Worm (Caenorhabditis elegans): Measurements from ENCODE around the gene sre-27.

sre-27 gene

ce11 chrII:12378793-12379192 lies 38.6 kb downstream of the sre-27 start:
- TF ChIP-seq ref-1 (GFP tag; conservative IDR thresholded peaks at IDR 0.05) (no peak), T22C8.4 (GFP tag; IDR thresholded peaks at IDR 0.05) (no peak), ztf-29 (GFP tag; IDR thresholded peaks at IDR 0.05) (no peak), tab-1 (GFP tag; IDR thresholded peaks at IDR 0.05) (no peak), cog-1 (tag; optimal IDR thresholded peaks at IDR 0.05) (no peak), ztf-23 (GFP tag; IDR thresholded peaks at IDR 0.05) (no peak), flt-1 (GFP tag; IDR thresholded peaks at IDR 0.05) (no peak), med-1 (GFP tag; optimal IDR thresholded peaks at IDR 0.05; ENCODE audit: insufficient read depth) (no peak), klf-2 (GFP tag; conservative IDR thresholded peaks at IDR 0.05) (no peak)

ce11 chrII:12373921-12374320 lies 43.5 kb downstream of the sre-27 start:
- no peak for TF ChIP-seq med-1 (GFP tag; optimal IDR thresholded peaks at IDR 0.05; ENCODE audit: insufficient read depth)
- TF ChIP-seq ztf-29 (GFP tag; IDR thresholded peaks at IDR 0.05): no peak
- no peak for TF ChIP-seq T22C8.4 (GFP tag; IDR thresholded peaks at IDR 0.05)
- no peak for TF ChIP-seq tab-1 (GFP tag; IDR thresholded peaks at IDR 0.05)
- no peak for TF ChIP-seq flt-1 (GFP tag; IDR thresholded peaks at IDR 0.05)
- no peak for TF ChIP-seq ref-1 (GFP tag; conservative IDR thresholded peaks at IDR 0.05)

ce11 chrII:12369202-12369601 lies 48.2 kb downstream of the sre-27 start:
- TF ChIP-seq ztf-29 (GFP tag; IDR thresholded peaks at IDR 0.05): no peak
- TF ChIP-seq T22C8.4 (GFP tag; IDR thresholded peaks at IDR 0.05): no peak
- no peak for TF ChIP-seq ref-1 (GFP tag; conservative IDR thresholded peaks at IDR 0.05)
- TF ChIP-seq ztf-23 (GFP tag; IDR thresholded peaks at IDR 0.05): no peak
- TF ChIP-seq klf-2 (GFP tag; conservative IDR thresholded peaks at IDR 0.05): no peak
- TF ChIP-seq cog-1 (tag; optimal IDR thresholded peaks at IDR 0.05): no peak
- TF ChIP-seq flt-1 (GFP tag; IDR thresholded peaks at IDR 0.05): no peak
- TF ChIP-seq med-1 (GFP tag; optimal IDR thresholded peaks at IDR 0.05; ENCODE audit: insufficient read depth): no peak
- no peak for TF ChIP-seq tab-1 (GFP tag; IDR thresholded peaks at IDR 0.05)
